Worm (Caenorhabditis elegans) whole organism, L2 larva: ENCODE measurements around the gene T14G8.4.

Source experiments
- C34F6.9 ChIP-seq: fragments of 150-350 bp; optimal IDR thresholded peaks from 2 replicates; lab custom pipeline; 2014; ENCODE audit warnings: missing biosample characterization, missing genetic modification characterization
- F13H6.1 ChIP-seq: sonication (generic microtip); optimal IDR thresholded peaks from 2 replicates; lab custom pipeline; 2016; ENCODE audit warnings: missing genetic modification characterization, missing compliant biosample characterization
- R02D3.7 ChIP-seq: fragments of 150-350 bp; optimal IDR thresholded peaks from 2 replicates; lab custom pipeline; 2014; ENCODE audit warnings: missing biosample characterization, missing genetic modification characterization
- ZK546.5 ChIP-seq: sonication (generic microtip); optimal IDR thresholded peaks from 2 replicates; lab custom pipeline; 2017; ENCODE audit warnings: missing biosample characterization, missing genetic modification characterization
- aly-2 ChIP-seq: fragments of 150-350 bp; optimal IDR thresholded peaks from 2 replicates; lab custom pipeline; 2014; ENCODE audit warnings: missing biosample characterization, missing genetic modification characterization
- blmp-1 ChIP-seq: sonication (generic microtip); optimal IDR thresholded peaks from 2 replicates; lab custom pipeline; 2017; ENCODE audit warnings: missing genetic modification characterization, mild to moderate bottlenecking, missing compliant biosample characterization, antibody characterized with exemption, moderate library complexity; ENCODE audit not compliant: insufficient read depth
- ceh-16 ChIP-seq: fragments of 150-350 bp; optimal IDR thresholded peaks from 2 replicates; lab custom pipeline; 2014; ENCODE audit warnings: missing biosample characterization, missing genetic modification characterization
- ceh-82 ChIP-seq: fragments of 150-350 bp; optimal IDR thresholded peaks from 2 replicates; lab custom pipeline; 2014; ENCODE audit warnings: missing biosample characterization, missing genetic modification characterization
- crh-2 ChIP-seq: sonication (generic microtip); optimal IDR thresholded peaks from 2 replicates; lab custom pipeline; 2017; ENCODE audit warnings: missing biosample characterization, missing genetic modification characterization
- dmd-4 ChIP-seq: sonication (generic microtip); optimal IDR thresholded peaks from 2 replicates; lab custom pipeline; 2017; ENCODE audit warnings: missing biosample characterization, missing genetic modification characterization
- elt-1 ChIP-seq: fragments of 150-350 bp; optimal IDR thresholded peaks from 2 replicates; lab custom pipeline; 2014; ENCODE audit warnings: missing biosample characterization, missing genetic modification characterization
- elt-3 ChIP-seq: sonication (generic microtip); optimal IDR thresholded peaks from 2 replicates; lab custom pipeline; 2017; ENCODE audit warnings: missing biosample characterization, missing genetic modification characterization
- fos-1 ChIP-seq: fragments of 150-350 bp; optimal IDR thresholded peaks from 2 replicates; lab custom pipeline; 2014; ENCODE audit warnings: missing biosample characterization, missing genetic modification characterization
- gmeb-1 ChIP-seq: fragments of 150-350 bp; optimal IDR thresholded peaks from 2 replicates; lab custom pipeline; 2014; ENCODE audit warnings: missing biosample characterization, missing genetic modification characterization
- lin-11 ChIP-seq: fragments of 150-350 bp; sonication (generic microtip); optimal IDR thresholded peaks from 2 replicates; lab custom pipeline; 2014; ENCODE audit warnings: missing biosample characterization, missing genetic modification characterization, inconsistent platforms, mixed read lengths
- lin-13 ChIP-seq: fragments of 150-350 bp; optimal IDR thresholded peaks from 2 replicates; lab custom pipeline; 2014; ENCODE audit warnings: missing biosample characterization, missing genetic modification reagents, missing genetic modification characterization
- lin-39 ChIP-seq: fragments of 150-350 bp; optimal IDR thresholded peaks from 2 replicates; lab custom pipeline; 2014; ENCODE audit warnings: missing biosample characterization, missing genetic modification reagents, missing genetic modification characterization
- lsy-2 ChIP-seq, 2 experiments: fragments of 150-350 bp in 1 of 2; sonication (generic microtip) in 1 of 2; optimal IDR thresholded peaks; 2 replicates each; lab custom pipeline; 2014 to 2017; ENCODE audit warnings: missing biosample characterization in 2 of 2, missing genetic modification characterization in 2 of 2
- mab-5 ChIP-seq: fragments of 150-350 bp; optimal IDR thresholded peaks from 2 replicates; lab custom pipeline; 2014; ENCODE audit warnings: missing biosample characterization, missing genetic modification characterization
- mbf-1 ChIP-seq: sonication (generic microtip); optimal IDR thresholded peaks from 2 replicates; lab custom pipeline; 2017; ENCODE audit warnings: missing biosample characterization, missing genetic modification characterization
- nhr-10 ChIP-seq: sonication (generic microtip); optimal IDR thresholded peaks from 2 replicates; lab custom pipeline; 2017; ENCODE audit warnings: missing biosample characterization, missing genetic modification characterization
- nhr-11 ChIP-seq: fragments of 150-350 bp; optimal IDR thresholded peaks from 2 replicates; lab custom pipeline; 2014; ENCODE audit warnings: missing biosample characterization, missing genetic modification characterization
- nhr-12 ChIP-seq: fragments of 150-350 bp; optimal IDR thresholded peaks from 2 replicates; lab custom pipeline; 2014; ENCODE audit warnings: missing biosample characterization, missing genetic modification characterization
- nhr-129 ChIP-seq: fragments of 150-350 bp; optimal IDR thresholded peaks from 2 replicates; lab custom pipeline; 2014; ENCODE audit warnings: missing biosample characterization, missing genetic modification characterization
- nhr-21 ChIP-seq: fragments of 150-350 bp; optimal IDR thresholded peaks from 2 replicates; lab custom pipeline; 2014; ENCODE audit warnings: missing biosample characterization, missing genetic modification characterization
- nhr-23 ChIP-seq: fragments of 150-350 bp; optimal IDR thresholded peaks from 2 replicates; lab custom pipeline; 2014; ENCODE audit warnings: missing biosample characterization, missing genetic modification reagents, missing genetic modification characterization
- nhr-237 ChIP-seq: fragments of 150-350 bp; optimal IDR thresholded peaks from 2 replicates; lab custom pipeline; 2014; ENCODE audit warnings: missing biosample characterization, missing genetic modification characterization
- nhr-25 ChIP-seq: fragments of 150-350 bp; sonication (generic microtip); optimal IDR thresholded peaks from 3 replicates; lab custom pipeline; 2014; ENCODE audit warnings: missing biosample characterization, missing genetic modification characterization
- nhr-6 ChIP-seq: fragments of 150-350 bp; optimal IDR thresholded peaks from 2 replicates; lab custom pipeline; 2014; ENCODE audit warnings: missing biosample characterization, missing genetic modification characterization
- nhr-77 ChIP-seq: fragments of 150-350 bp; optimal IDR thresholded peaks from 2 replicates; lab custom pipeline; 2014; ENCODE audit warnings: missing biosample characterization, missing genetic modification characterization
- peb-1 ChIP-seq: fragments of 150-350 bp; optimal IDR thresholded peaks from 2 replicates; lab custom pipeline; 2014; ENCODE audit warnings: missing biosample characterization, missing genetic modification characterization
- sem-4 ChIP-seq: fragments of 150-350 bp; optimal IDR thresholded peaks from 2 replicates; lab custom pipeline; 2014; ENCODE audit warnings: missing biosample characterization, missing genetic modification reagents, missing genetic modification characterization
- skn-1 ChIP-seq: sonication (generic microtip); optimal IDR thresholded peaks from 2 replicates; lab custom pipeline; 2017; ENCODE audit warnings: missing biosample characterization, missing genetic modification characterization
- sma-3 ChIP-seq: sonication (generic microtip); optimal IDR thresholded peaks from 2 replicates; lab custom pipeline; 2016; ENCODE audit warnings: missing genetic modification reagents, missing genetic modification characterization, missing compliant biosample characterization
- sma-9 ChIP-seq, 2 experiments: fragments of 150-350 bp in 1 of 2; sonication (generic microtip) in 1 of 2; optimal IDR thresholded peaks; 2 replicates each; lab custom pipeline; 2014 to 2016; ENCODE audit warnings: missing genetic modification characterization in 2 of 2, mild to moderate bottlenecking in 1 of 2, missing biosample characterization in 1 of 2, missing compliant biosample characterization in 1 of 2, missing genetic modification reagents in 1 of 2, moderate library complexity in 1 of 2
- snpc-4 ChIP-seq: fragments of 150-350 bp; optimal IDR thresholded peaks from 2 replicates; lab custom pipeline; 2014; ENCODE audit warnings: missing biosample characterization, missing genetic modification characterization
- unc-39 ChIP-seq: fragments of 150-350 bp; optimal IDR thresholded peaks from 2 replicates; lab custom pipeline; 2014; ENCODE audit warnings: missing biosample characterization, missing genetic modification characterization
- unc-62 ChIP-seq: fragments of 150-350 bp; optimal IDR thresholded peaks from 2 replicates; lab custom pipeline; 2014; ENCODE audit warnings: missing biosample characterization, missing genetic modification reagents, missing genetic modification characterization
- ztf-11 ChIP-seq: sonication (generic microtip); optimal IDR thresholded peaks from 2 replicates; lab custom pipeline; 2017; ENCODE audit warnings: missing biosample characterization, missing genetic modification characterization
- ztf-4 ChIP-seq: fragments of 150-350 bp; optimal IDR thresholded peaks from 2 replicates; lab custom pipeline; 2014; ENCODE audit warnings: missing biosample characterization, missing genetic modification characterization

Gene T14G8.4

ce11 chrX:12863796-12864195 lies at the start of gene T14G8.4:
TSS of gene T14G8.4 (minus strand) at chrX:12863896.
- TF ChIP-seq gmeb-1: no peak
- TF ChIP-seq ZK546.5 (tag; lab: Kevin White, UChicago): no peak
- no peak for TF ChIP-seq nhr-237 (tag; lab: Kevin White, UChicago)
- TF ChIP-seq elt-1 (tag; lab: Kevin White, UChicago): no peak
- no peak for TF ChIP-seq nhr-129 (tag; lab: Kevin White, UChicago)

DNA sequence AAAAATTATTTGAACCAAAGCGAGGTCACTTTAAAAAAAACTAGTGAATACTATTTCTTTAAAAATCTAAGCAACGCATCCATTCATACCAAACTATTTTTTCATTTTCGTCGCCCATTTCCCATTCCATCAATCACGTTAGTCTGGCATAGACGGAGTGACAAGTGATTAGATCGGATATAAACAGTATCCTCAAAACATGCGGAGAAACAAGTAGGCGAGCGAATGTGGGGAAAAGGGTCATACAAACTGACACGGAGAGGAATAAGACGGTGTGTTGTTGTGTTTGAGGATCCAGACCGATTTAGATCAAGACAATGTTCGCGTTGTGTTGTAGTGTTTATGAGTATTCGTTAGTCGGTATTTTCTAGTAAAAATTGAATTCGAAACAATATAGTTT lies 48.7 kb upstream of the T14G8.4 start:
- no peak for TF ChIP-seq sma-9 (GFP tag; optimal IDR thresholded peaks at IDR 0.05; lab: Kevin White, UChicago)
- no peak for TF ChIP-seq sma-9 (tag; optimal IDR thresholded peaks at IDR 0.05; lab: Kevin White, UChicago)
- no peak for TF ChIP-seq peb-1 (tag; lab: Kevin White, UChicago)
- TF ChIP-seq nhr-21 (tag; lab: Kevin White, UChicago): peak; percentile 9

ce11 chrX:12911235-12911634 lies 47.5 kb upstream of the T14G8.4 start:
- no peak for TF ChIP-seq ceh-82 (tag; lab: Kevin White, UChicago)
- TF ChIP-seq nhr-21 (tag; lab: Kevin White, UChicago): no peak
- peak; percentile 50 for TF ChIP-seq sma-9 (GFP tag; optimal IDR thresholded peaks at IDR 0.05; lab: Kevin White, UChicago)
- no peak for TF ChIP-seq sma-9 (tag; optimal IDR thresholded peaks at IDR 0.05; lab: Kevin White, UChicago)
- no peak for TF ChIP-seq lin-39 (tag; lab: Kevin White, UChicago)
- TF ChIP-seq nhr-23: no peak
- TF ChIP-seq R02D3.7 (tag; lab: Kevin White, UChicago): no peak
- TF ChIP-seq nhr-129 (tag; lab: Kevin White, UChicago): peak; percentile 48
- TF ChIP-seq snpc-4 (tag; lab: Kevin White, UChicago): no peak
- TF ChIP-seq fos-1 (tag; lab: Kevin White, UChicago): peak; percentile 7
- TF ChIP-seq ceh-16 (tag; lab: Kevin White, UChicago): no peak
- peak; percentile 5 for TF ChIP-seq gmeb-1
- no peak for TF ChIP-seq aly-2 (tag; lab: Kevin White, UChicago)
- TF ChIP-seq nhr-6 (tag; lab: Kevin White, UChicago): no peak
- TF ChIP-seq lsy-2 (tag; optimal IDR thresholded peaks at IDR 0.05; lab: Kevin White, UChicago): peak in 1 of 2 experiments; percentile 30
- TF ChIP-seq nhr-10 (tag; lab: Kevin White, UChicago): no peak
- no peak for TF ChIP-seq sma-3 (GFP tag; lab: Kevin White, UChicago)
- TF ChIP-seq blmp-1: no peak
- TF ChIP-seq unc-62: no peak
- TF ChIP-seq lin-11 (tag; lab: Kevin White, UChicago): no peak
- TF ChIP-seq crh-2: peak; percentile 51
- no peak for TF ChIP-seq ztf-11 (tag; lab: Kevin White, UChicago)
- no peak for TF ChIP-seq mbf-1 (tag; lab: Kevin White, UChicago)
- no peak for TF ChIP-seq nhr-12 (tag; lab: Kevin White, UChicago)
- TF ChIP-seq elt-3 (tag; lab: Kevin White, UChicago): no peak
- no peak for TF ChIP-seq nhr-25
- peak; percentile 48 for TF ChIP-seq C34F6.9 (tag; lab: Kevin White, UChicago)
- no peak for TF ChIP-seq unc-39 (tag; lab: Kevin White, UChicago)

- TF ChIP-seq nhr-237 (tag; lab: Kevin White, UChicago) (no peak), dmd-4 (tag; lab: Kevin White, UChicago) (no peak), mbf-1 (tag; lab: Kevin White, UChicago) (no peak), nhr-21 (tag; lab: Kevin White, UChicago) (no peak), nhr-77 (tag; lab: Kevin White, UChicago) (no peak), aly-2 (tag; lab: Kevin White, UChicago) (no peak), ztf-4 (tag; lab: Kevin White, UChicago) (no peak)
Measured at ce11 chrX:12909910-12910309, 46.2 kb upstream of the T14G8.4 start.

- no peak for TF ChIP-seq lin-11 (tag; lab: Kevin White, UChicago)
- TF ChIP-seq skn-1: no peak
- TF ChIP-seq lsy-2 (tag; optimal IDR thresholded peaks at IDR 0.05; lab: Kevin White, UChicago): no peak
- no peak for TF ChIP-seq C34F6.9 (tag; lab: Kevin White, UChicago)
- no peak for TF ChIP-seq mab-5 (tag; lab: Kevin White, UChicago)
- TF ChIP-seq R02D3.7 (tag; lab: Kevin White, UChicago): no peak
- no peak for TF ChIP-seq elt-1 (tag; lab: Kevin White, UChicago)
- no peak for TF ChIP-seq sma-3 (GFP tag; lab: Kevin White, UChicago)
- no peak for TF ChIP-seq snpc-4 (tag; lab: Kevin White, UChicago)
- no peak for TF ChIP-seq nhr-11 (tag; lab: Kevin White, UChicago)
- no peak for TF ChIP-seq ztf-4 (tag; lab: Kevin White, UChicago)
- TF ChIP-seq dmd-4 (tag; lab: Kevin White, UChicago): no peak
- TF ChIP-seq lin-13 (GFP tag; lab: Kevin White, UChicago): no peak
- no peak for TF ChIP-seq blmp-1
- TF ChIP-seq elt-3 (tag; lab: Kevin White, UChicago): no peak
- no peak for TF ChIP-seq sem-4 (tag; lab: Kevin White, UChicago)
- TF ChIP-seq F13H6.1 (tag; lab: Kevin White, UChicago): no peak
Measured at ce11 chrX:12908715-12909114, 45.0 kb upstream of the T14G8.4 start.
